Worm (Caenorhabditis elegans): ENCODE results near the gene nos-1.

ce11 chrII:10945446-10945845, 7.5 kb downstream of the nos-1 start:
- no peak for TF ChIP-seq sox-4 (tag; optimal IDR thresholded peaks at IDR 0.05)
- no peak for TF ChIP-seq unc-86 (tag; optimal IDR thresholded peaks at IDR 0.05)
- TF ChIP-seq madf-2 (tag; optimal IDR thresholded peaks at IDR 0.05): no peak
- TF ChIP-seq unc-55 (GFP tag; optimal IDR thresholded peaks at IDR 0.05): no peak

Data from whole organism, late embryonic.